Fruit fly (Drosophila melanogaster) whole organism, embryonic: ENCODE results near the gene Hasp.

Experiments used
- CG30020 ChIP-seq: fragments of 200-800 bp; optimal IDR thresholded peaks from 2 replicates; lab custom pipeline; 2019; ENCODE audit warnings: missing biosample characterization, mild to moderate bottlenecking, missing genetic modification characterization, moderate library complexity
- CG6654 ChIP-seq: fragments of 200-800 bp; sonication (Bioruptor generic); optimal IDR thresholded peaks from 2 replicates; lab custom pipeline; 2017; ENCODE audit warnings: missing biosample characterization, mild to moderate bottlenecking, missing genetic modification characterization
- Fer2 ChIP-seq: fragments of 200-800 bp; sonication (Bioruptor generic); optimal IDR thresholded peaks from 2 replicates; lab custom pipeline; 2018; ENCODE audit warnings: missing biosample characterization, mild to moderate bottlenecking, missing genetic modification characterization, moderate library complexity
- Hr51 ChIP-seq, 2 experiments: fragments of 200-800 bp; sonication (Bioruptor generic); optimal IDR thresholded peaks; 2 replicates in 1 of 2; 3 replicates in 1 of 2; lab custom pipeline; 2016 to 2018; ENCODE audit warnings: missing biosample characterization in 2 of 2, missing genetic modification characterization in 2 of 2, mild to moderate bottlenecking in 1 of 2, moderate library complexity in 1 of 2
- Xrp1 ChIP-seq: fragments of 200-800 bp; sonication (Bioruptor generic); IDR thresholded peaks from 2 replicates; pipeline ENCODE4 v1.3.6; 2022; ENCODE audit warnings: missing biosample characterization, missing genetic modification characterization
- ato ChIP-seq: fragments of 200-800 bp; sonication (Bioruptor generic); IDR thresholded peaks from 2 replicates; pipeline ENCODE4 v1.3.6; 2022; ENCODE audit warnings: missing biosample characterization, missing genetic modification characterization; ENCODE audit not compliant: partially characterized antibody
- dpn ChIP-seq, 2 experiments: fragments of 200-800 bp; sonication (Bioruptor generic); optimal IDR thresholded peaks; 3 replicates each; lab custom pipeline; 2016; ENCODE audit warnings: missing biosample characterization in 2 of 2, missing genetic modification characterization in 2 of 2
- en ChIP-seq: fragments of 200-800 bp; sonication (Bioruptor generic); optimal IDR thresholded peaks from 2 replicates; lab custom pipeline; 2016; ENCODE audit warnings: missing biosample characterization, missing genetic modification characterization
- h ChIP-seq: fragments of >200 bp; optimal IDR thresholded peaks from 2 replicates; lab custom pipeline; 2017
- nerfin-1 ChIP-seq: fragments of 200-800 bp; sonication (Bioruptor generic); optimal IDR thresholded peaks from 3 replicates; lab custom pipeline; 2019; ENCODE audit warnings: missing biosample characterization, mild to moderate bottlenecking, missing genetic modification characterization, moderate library complexity
- nom ChIP-seq: fragments of 200-800 bp; sonication (Bioruptor generic); optimal IDR thresholded peaks from 2 replicates; lab custom pipeline; 2017; ENCODE audit warnings: missing biosample characterization, missing genetic modification characterization, mild to moderate bottlenecking, moderate library complexity, missing genetic modification reagents

DNA sequence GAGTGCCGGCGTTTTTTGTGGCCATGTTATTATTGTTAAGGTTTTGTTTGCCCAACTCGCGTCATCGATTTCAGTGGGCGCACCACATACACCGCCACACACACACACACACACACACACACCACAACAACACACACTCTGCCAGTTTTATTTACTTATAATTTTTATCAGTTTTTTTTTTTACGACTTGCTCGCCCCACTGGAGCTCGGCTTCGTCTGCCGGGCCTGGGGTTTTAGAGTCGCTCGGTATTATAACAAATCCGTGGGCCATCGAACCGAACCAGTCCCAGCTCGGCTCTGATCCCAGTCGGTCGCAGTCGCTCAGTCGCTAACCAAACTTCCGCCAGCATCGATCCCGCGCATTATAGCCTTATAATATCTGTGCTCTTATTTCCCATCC lies 32.4 kb upstream of the Hasp start:
- no peak for TF ChIP-seq Fer2 (tag; lab: Kevin White, UChicago)
- no peak for TF ChIP-seq en (GFP tag; lab: Kevin White, UChicago)
- no peak for TF ChIP-seq CG30020 (tag; lab: Kevin White, UChicago)
- TF ChIP-seq ato = no peak
- TF ChIP-seq dpn (GFP tag; optimal IDR thresholded peaks at IDR 0.05; lab: Kevin White, UChicago) = no peak
- TF ChIP-seq CG6654 (GFP tag; lab: Kevin White, UChicago) = no peak
- TF ChIP-seq Hr51 (GFP tag; optimal IDR thresholded peaks at IDR 0.05; lab: Kevin White, UChicago) = no peak
- TF ChIP-seq Xrp1 (GFP tag; lab: Robert Waterston, UW) = 0 out of 2 replicates have a peak, but pooled peaks have one; percentile 7
- no peak for TF ChIP-seq nerfin-1 (tag; lab: Kevin White, UChicago)
- TF ChIP-seq nom (GFP tag; lab: Kevin White, UChicago) = peak; percentile 78
- TF ChIP-seq h (lab: Kevin White, UChicago) = no peak
